Worm (Caenorhabditis elegans) whole organism, L4/young adult: ENCODE data around the gene H14A12.5.

Experiments
- W03F9.2 ChIP-seq: fragments of 150-350 bp; optimal IDR thresholded peaks from 2 replicates; lab custom pipeline; 2014; ENCODE audit warnings: missing biosample characterization, missing genetic modification characterization
- dao-5 ChIP-seq: sonication (generic microtip); optimal IDR thresholded peaks from 2 replicates; lab custom pipeline; 2016; ENCODE audit warnings: missing genotype, missing genetic modification characterization, moderate library complexity, missing compliant biosample characterization
- him-1 ChIP-seq: sonication (generic microtip); optimal IDR thresholded peaks from 2 replicates; lab custom pipeline; 2016; ENCODE audit warnings: missing genotype, missing genetic modification reagents, missing genetic modification characterization, missing compliant biosample characterization

- no peak for TF ChIP-seq W03F9.2 (tag; lab: Kevin White, UChicago)
- no peak for TF ChIP-seq dao-5 (tag; lab: Kevin White, UChicago)
- TF ChIP-seq him-1 (tag; lab: Kevin White, UChicago), result no peak
Observed at ce11 chrIII:7508128-7508635, 39.3 kb upstream of the H14A12.5 start, which contains the start of gene cls-1.
